Worm (Caenorhabditis elegans): ENCODE data around the gene qdpr-1.
A peak's percentile ranks its signal among the peaks of the same experiment; 100 is the strongest.

qdpr-1 gene

DNA sequence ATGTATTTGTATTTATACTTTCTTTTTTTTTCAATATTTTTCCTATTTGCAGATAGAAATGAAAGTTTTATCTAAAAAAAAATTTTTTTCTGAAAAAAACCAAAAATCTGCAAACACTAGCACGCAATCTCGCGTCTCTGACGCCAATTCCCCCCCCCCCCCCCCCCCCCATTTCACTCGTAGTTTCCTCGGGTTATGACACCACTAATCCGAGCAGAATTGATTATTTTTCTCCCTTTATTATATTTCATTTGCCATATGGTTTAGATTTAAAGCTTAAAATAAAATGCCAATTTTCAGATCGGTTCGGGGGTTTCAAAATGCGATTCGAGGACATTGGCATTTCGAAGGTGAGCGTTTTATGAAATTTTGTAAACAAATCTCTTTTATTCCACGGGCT, 46.9 kb upstream of the qdpr-1 start, which contains the start of gene mtm-6:
TSS of gene mtm-6 (plus strand) at position 301 of the 400 bp plus-strand sequence.
- peak; percentile 22 for TF ChIP-seq elt-2 (tag; optimal IDR thresholded peaks at IDR 0.05)
- no peak for TF ChIP-seq skn-1 (tag; optimal IDR thresholded peaks at IDR 0.05)
- TF ChIP-seq lsy-12 (tag; optimal IDR thresholded peaks at IDR 0.05) = peak; percentile 24
- no peak for TF ChIP-seq jun-1 (tag; optimal IDR thresholded peaks at IDR 0.05)
- peak; percentile 11 for TF ChIP-seq hmg-11 (tag; optimal IDR thresholded peaks at IDR 0.05)
- TF ChIP-seq nhr-12 (tag; optimal IDR thresholded peaks at IDR 0.05) = no peak
- no peak for TF ChIP-seq ZK546.5 (tag; optimal IDR thresholded peaks at IDR 0.05)
- TF ChIP-seq elt-1 (tag; optimal IDR thresholded peaks at IDR 0.05) = no peak
- no peak for TF ChIP-seq ztf-11 (tag; optimal IDR thresholded peaks at IDR 0.05)
- no peak for TF ChIP-seq R02D3.7 (tag; optimal IDR thresholded peaks at IDR 0.05)
- no peak for TF ChIP-seq elt-3 (tag; optimal IDR thresholded peaks at IDR 0.05)

ce11 chrIII:13347782-13348327, 45.9 kb upstream of the qdpr-1 start:
- TF ChIP-seq daf-12 (tag; optimal IDR thresholded peaks at IDR 0.05) (no peak), lin-39 (tag; optimal IDR thresholded peaks at IDR 0.05) (peak; percentile 50), nfya-1 (tag; optimal IDR thresholded peaks at IDR 0.05; ENCODE audit: insufficient read depth) (peak; percentile 19)

- TF ChIP-seq sea-2 (GFP tag; optimal IDR thresholded peaks at IDR 0.05) (no peak), ztf-4 (tag; optimal IDR thresholded peaks at IDR 0.05) (no peak), aly-2 (tag; optimal IDR thresholded peaks at IDR 0.05) (no peak), lsy-12 (tag; optimal IDR thresholded peaks at IDR 0.05) (no peak), elt-3 (tag; optimal IDR thresholded peaks at IDR 0.05) (no peak), nhr-23 (tag; optimal IDR thresholded peaks at IDR 0.05) (no peak), nhr-237 (tag; optimal IDR thresholded peaks at IDR 0.05) (no peak), fkh-2 (tag; optimal IDR thresholded peaks at IDR 0.05) (no peak), ZK546.5 (tag; optimal IDR thresholded peaks at IDR 0.05) (no peak), nhr-11 (tag; optimal IDR thresholded peaks at IDR 0.05) (no peak), egl-5 (tag; optimal IDR thresholded peaks at IDR 0.05) (no peak), ztf-11 (tag; optimal IDR thresholded peaks at IDR 0.05) (no peak), ceh-82 (tag; optimal IDR thresholded peaks at IDR 0.05) (no peak), mml-1 (tag; optimal IDR thresholded peaks at IDR 0.05) (no peak), ceh-16 (tag; optimal IDR thresholded peaks at IDR 0.05) (no peak), elt-1 (tag; optimal IDR thresholded peaks at IDR 0.05) (no peak), zag-1 (tag; optimal IDR thresholded peaks at IDR 0.05) (no peak), ama-1 (optimal IDR thresholded peaks at IDR 0.05) (no peak), daf-12 (tag; optimal IDR thresholded peaks at IDR 0.05) (no peak)
Observed at ce11 chrIII:13348891-13349290, 44.8 kb upstream of the qdpr-1 start.

ce11 chrIII:13350964-13351363, 42.7 kb upstream of the qdpr-1 start:
- no peak for TF ChIP-seq ZK546.5 (tag; optimal IDR thresholded peaks at IDR 0.05)
- no peak for TF ChIP-seq nhr-67 (tag; optimal IDR thresholded peaks at IDR 0.05)
- no peak for TF ChIP-seq hmg-11 (tag; optimal IDR thresholded peaks at IDR 0.05)
- no peak for TF ChIP-seq ceh-28 (tag; optimal IDR thresholded peaks at IDR 0.05)
- no peak for TF ChIP-seq pqm-1 (tag; optimal IDR thresholded peaks at IDR 0.05)
- TF ChIP-seq nhr-12 (tag; optimal IDR thresholded peaks at IDR 0.05) = no peak
- no peak for TF ChIP-seq nhr-43 (tag; optimal IDR thresholded peaks at IDR 0.05; ENCODE audit: poor library complexity, severe bottlenecking)
- TF ChIP-seq lin-15B (tag; optimal IDR thresholded peaks at IDR 0.05) = no peak
- TF ChIP-seq ceh-82 (tag; optimal IDR thresholded peaks at IDR 0.05) = no peak
- no peak for TF ChIP-seq pha-4 (tag; optimal IDR thresholded peaks at IDR 0.05)
- TF ChIP-seq jun-1 (tag; optimal IDR thresholded peaks at IDR 0.05) = no peak
- no peak for TF ChIP-seq fkh-10 (GFP tag; optimal IDR thresholded peaks at IDR 0.05)
- no peak for TF ChIP-seq ceh-16 (tag; optimal IDR thresholded peaks at IDR 0.05)
- no peak for TF ChIP-seq unc-62 (GFP tag; optimal IDR thresholded peaks at IDR 0.05)
- no peak for TF ChIP-seq aly-2 (tag; optimal IDR thresholded peaks at IDR 0.05)
- TF ChIP-seq mdl-1 (tag; optimal IDR thresholded peaks at IDR 0.05) = no peak
- no peak for TF ChIP-seq mml-1 (tag; optimal IDR thresholded peaks at IDR 0.05)
- no peak for TF ChIP-seq elt-3 (tag; optimal IDR thresholded peaks at IDR 0.05)

All from whole organism, L3 larva.